Fruit fly (Drosophila melanogaster) whole organism, embryonic: ENCODE results near the gene PpV.

ENCODE experiments used
- Ada2b ChIP-seq: fragments of 200-800 bp; sonication (Bioruptor generic); IDR thresholded peaks from 2 replicates; pipeline ENCODE4 v1.3.6; 2022; ENCODE audit warnings: missing biosample characterization, missing genetic modification characterization
- Antp ChIP-seq: fragments of 200-800 bp; sonication (Bioruptor generic); optimal IDR thresholded peaks from 3 replicates; lab custom pipeline; 2016; ENCODE audit warnings: missing biosample characterization, missing genetic modification characterization
- Atf-2 ChIP-seq: fragments of 200-800 bp; sonication (Bioruptor generic); optimal IDR thresholded peaks from 2 replicates; lab custom pipeline; 2016; ENCODE audit warnings: missing biosample characterization, missing genetic modification characterization
- BEAF-32 ChIP-seq: fragments of 200-800 bp; sonication (Bioruptor generic); optimal IDR thresholded peaks from 3 replicates; lab custom pipeline; 2017; ENCODE audit warnings: missing biosample characterization, missing genetic modification characterization, mild to moderate bottlenecking, moderate library complexity, missing genetic modification reagents
- Bgb ChIP-seq: fragments of 200-800 bp; sonication (Bioruptor generic); IDR thresholded peaks from 2 replicates; pipeline ENCODE4 v1.3.6; 2022; ENCODE audit warnings: missing biosample characterization, missing genetic modification characterization; ENCODE audit not compliant: partially characterized antibody
- BtbVII ChIP-seq: fragments of 200-800 bp; sonication (Bioruptor generic); optimal IDR thresholded peaks from 3 replicates; lab custom pipeline; 2017; ENCODE audit warnings: missing biosample characterization, mild to moderate bottlenecking, missing genetic modification characterization
- CG10147 ChIP-seq: fragments of 200-800 bp; sonication (Bioruptor generic); optimal IDR thresholded peaks from 2 replicates; lab custom pipeline; 2019; ENCODE audit warnings: missing biosample characterization, mild to moderate bottlenecking, missing genetic modification characterization, moderate library complexity
- CG10431 ChIP-seq: fragments of 200-800 bp; sonication (Bioruptor generic); optimal IDR thresholded peaks from 3 replicates; lab custom pipeline; 2018; ENCODE audit warnings: missing biosample characterization, mild to moderate bottlenecking, missing genetic modification characterization
- CG10462 ChIP-seq: fragments of 200-800 bp; sonication (Bioruptor generic); optimal IDR thresholded peaks from 2 replicates; lab custom pipeline; 2016; ENCODE audit warnings: missing biosample characterization, missing genetic modification characterization
- CG11247 ChIP-seq: fragments of 200-800 bp; sonication (Bioruptor generic); IDR thresholded peaks from 2 replicates; pipeline ENCODE4 v1.3.6; 2022; ENCODE audit warnings: missing biosample characterization, missing genetic modification characterization
- CG11560 ChIP-seq: fragments of 200-800 bp; sonication (Bioruptor generic); IDR thresholded peaks from 3 replicates; pipeline ENCODE4 v1.3.6; 2022; ENCODE audit warnings: missing biosample characterization, missing genetic modification characterization
- CG11723 ChIP-seq: fragments of 200-800 bp; sonication (Bioruptor generic); optimal IDR thresholded peaks from 2 replicates; lab custom pipeline; 2017; ENCODE audit warnings: missing biosample characterization, mild to moderate bottlenecking, missing genetic modification characterization
- CG12391 ChIP-seq: fragments of 200-800 bp; sonication (Bioruptor generic); optimal IDR thresholded peaks from 3 replicates; lab custom pipeline; 2018; ENCODE audit warnings: missing biosample characterization, mild to moderate bottlenecking, missing genetic modification characterization, moderate library complexity
- CG13894 ChIP-seq: fragments of 200-800 bp; sonication (Bioruptor generic); optimal IDR thresholded peaks from 3 replicates; lab custom pipeline; 2018; ENCODE audit warnings: missing biosample characterization, mild to moderate bottlenecking, missing genetic modification characterization, moderate library complexity
- CG15073 ChIP-seq: fragments of 200-800 bp; sonication (Bioruptor generic); optimal IDR thresholded peaks from 2 replicates; lab custom pipeline; 2016; ENCODE audit warnings: missing biosample characterization, missing genetic modification characterization
- CG17359 ChIP-seq: fragments of 200-800 bp; sonication (Bioruptor generic); optimal IDR thresholded peaks from 3 replicates; lab custom pipeline; 2018; ENCODE audit warnings: missing biosample characterization, mild to moderate bottlenecking, missing genetic modification characterization, moderate library complexity
- CG17385 ChIP-seq: fragments of 200-800 bp; sonication (Bioruptor generic); optimal IDR thresholded peaks from 3 replicates; lab custom pipeline; 2018; ENCODE audit warnings: missing biosample characterization, mild to moderate bottlenecking, missing genetic modification characterization
- CG17802 ChIP-seq: fragments of 200-800 bp; sonication (Bioruptor generic); optimal IDR thresholded peaks from 2 replicates; lab custom pipeline; 2018; ENCODE audit warnings: missing biosample characterization, mild to moderate bottlenecking, missing genetic modification characterization, moderate library complexity
- CG17912 ChIP-seq: fragments of 200-800 bp; sonication (Bioruptor generic); optimal IDR thresholded peaks from 2 replicates; lab custom pipeline; 2018; ENCODE audit warnings: missing biosample characterization, mild to moderate bottlenecking, missing genetic modification characterization
- CG2120 ChIP-seq: fragments of 200-800 bp; sonication (Bioruptor generic); optimal IDR thresholded peaks from 3 replicates; lab custom pipeline; 2016; ENCODE audit warnings: missing biosample characterization, missing genetic modification characterization
- CG33557 ChIP-seq: fragments of 200-800 bp; sonication (Bioruptor generic); optimal IDR thresholded peaks from 2 replicates; lab custom pipeline; 2019; ENCODE audit warnings: missing biosample characterization, mild to moderate bottlenecking, missing genetic modification characterization, moderate library complexity
- CG6254 ChIP-seq: fragments of 200-800 bp; sonication (Bioruptor generic); optimal IDR thresholded peaks from 3 replicates; lab custom pipeline; 2017; ENCODE audit warnings: mild to moderate bottlenecking, missing biosample characterization, missing genetic modification reagents, missing genetic modification characterization
- CG7786 ChIP-seq: fragments of 200-800 bp; sonication (Bioruptor generic); optimal IDR thresholded peaks from 2 replicates; lab custom pipeline; 2016; ENCODE audit warnings: missing biosample characterization, missing genetic modification characterization
- CG8089 ChIP-seq: fragments of 200-800 bp; sonication (Bioruptor generic); optimal IDR thresholded peaks from 3 replicates; lab custom pipeline; 2016; ENCODE audit warnings: missing biosample characterization, missing genetic modification characterization
- CG8359 ChIP-seq: fragments of 200-800 bp; sonication (Bioruptor generic); optimal IDR thresholded peaks from 2 replicates; lab custom pipeline; 2017; ENCODE audit warnings: missing biosample characterization, mild to moderate bottlenecking, missing genetic modification characterization, borderline replicate concordance
- Deaf1 ChIP-seq: fragments of 200-800 bp; optimal IDR thresholded peaks from 3 replicates; lab custom pipeline; 2019; ENCODE audit warnings: missing biosample characterization, mild to moderate bottlenecking, missing genetic modification characterization, moderate library complexity
- Fer2 ChIP-seq: fragments of 200-800 bp; sonication (Bioruptor generic); optimal IDR thresholded peaks from 2 replicates; lab custom pipeline; 2018; ENCODE audit warnings: missing biosample characterization, mild to moderate bottlenecking, missing genetic modification characterization, moderate library complexity
- HLH3B ChIP-seq: fragments of 200-800 bp; sonication (Bioruptor generic); IDR thresholded peaks from 2 replicates; pipeline ENCODE4 v1.3.6; 2022; ENCODE audit warnings: missing biosample characterization, missing genetic modification characterization
- Hmx ChIP-seq: fragments of 200-800 bp; sonication (Bioruptor generic); optimal IDR thresholded peaks from 2 replicates; lab custom pipeline; 2016; ENCODE audit warnings: missing biosample characterization, missing genetic modification characterization
- MESR4 ChIP-seq: fragments of 200-800 bp; sonication (Bioruptor generic); optimal IDR thresholded peaks from 2 replicates; lab custom pipeline; 2018; ENCODE audit warnings: missing biosample characterization, mild to moderate bottlenecking, missing genetic modification characterization, moderate library complexity
- Nf-YC ChIP-seq: fragments of 200-800 bp; optimal IDR thresholded peaks from 3 replicates; lab custom pipeline; 2019; ENCODE audit warnings: missing biosample characterization, mild to moderate bottlenecking, missing genetic modification characterization, moderate library complexity
- Scr ChIP-seq: fragments of 200-800 bp; sonication (Bioruptor generic); IDR thresholded peaks from 2 replicates; pipeline ENCODE4 v1.3.6; 2022; ENCODE audit warnings: missing biosample characterization, missing genetic modification characterization; ENCODE audit not compliant: partially characterized antibody
- Sry-β ChIP-seq: fragments of 200-800 bp; sonication (Bioruptor generic); optimal IDR thresholded peaks from 2 replicates; lab custom pipeline; 2018; ENCODE audit warnings: missing biosample characterization, mild to moderate bottlenecking, missing genetic modification characterization, moderate library complexity
- Xbp1 ChIP-seq: fragments of 200-800 bp; sonication (Bioruptor generic); optimal IDR thresholded peaks from 3 replicates; lab custom pipeline; 2016; ENCODE audit warnings: missing biosample characterization, mild to moderate bottlenecking, missing genetic modification characterization
- ase ChIP-seq: fragments of 200-800 bp; sonication (Bioruptor generic); IDR thresholded peaks from 3 replicates; pipeline ENCODE4 v1.3.6; 2022; ENCODE audit warnings: missing biosample characterization, missing genetic modification characterization
- br ChIP-seq: fragments of >200 bp; optimal IDR thresholded peaks from 2 replicates; lab custom pipeline; 2017
- ci ChIP-seq: fragments of 200-800 bp; sonication (Bioruptor generic); IDR thresholded peaks from 3 replicates; pipeline ENCODE4 v1.3.6; 2022; ENCODE audit warnings: missing biosample characterization, missing genetic modification characterization
- ftz-f1 ChIP-seq: fragments of 200-800 bp; sonication (Bioruptor generic); optimal IDR thresholded peaks from 2 replicates; lab custom pipeline; 2016; ENCODE audit warnings: missing biosample characterization, missing genetic modification characterization
- gcm2 ChIP-seq: fragments of 200-800 bp; sonication (Bioruptor generic); optimal IDR thresholded peaks from 2 replicates; lab custom pipeline; 2016; ENCODE audit warnings: missing biosample characterization, missing genetic modification characterization
- gem ChIP-seq: fragments of 200-800 bp; sonication (Bioruptor generic); optimal IDR thresholded peaks from 2 replicates; lab custom pipeline; 2019; ENCODE audit warnings: missing biosample characterization, mild to moderate bottlenecking, missing genetic modification characterization, moderate library complexity
- ham ChIP-seq: fragments of 200-800 bp; sonication (Bioruptor generic); IDR thresholded peaks from 2 replicates; pipeline ENCODE4 v1.3.6; 2022; ENCODE audit warnings: missing biosample characterization, missing genetic modification characterization
- ind ChIP-seq: fragments of 200-800 bp; sonication (Bioruptor generic); optimal IDR thresholded peaks from 3 replicates; lab custom pipeline; 2016; ENCODE audit warnings: missing biosample characterization, missing genetic modification characterization
- lmd ChIP-seq: fragments of 200-800 bp; sonication (Bioruptor generic); IDR thresholded peaks from 2 replicates; pipeline ENCODE4 v1.3.6; 2022; ENCODE audit warnings: missing biosample characterization, missing genetic modification characterization
- luna ChIP-seq: fragments of 200-800 bp; sonication (Bioruptor generic); optimal IDR thresholded peaks from 2 replicates; lab custom pipeline; 2016; ENCODE audit warnings: missing biosample characterization, missing genetic modification characterization
- nerfin-2 ChIP-seq: fragments of 200-800 bp; sonication (Bioruptor generic); IDR thresholded peaks from 2 replicates; pipeline ENCODE4 v1.3.6; 2022; ENCODE audit warnings: missing biosample characterization, missing genetic modification characterization; ENCODE audit not compliant: partially characterized antibody
- prd ChIP-seq, 3 experiments: fragments of >200 bp in 2 of 3; fragments of 200-800 bp in 1 of 3; sonication (Bioruptor generic) in 1 of 3; optimal IDR thresholded peaks in 2 of 3; IDR thresholded peaks in 1 of 3; 2 replicates in 2 of 3; 3 replicates in 1 of 3; pipeline versions ENCODE4 v1.3.6 to Lab custom; 2017 to 2022; ENCODE audit warnings: missing biosample characterization in 1 of 3, missing genetic modification characterization in 1 of 3
- psq ChIP-seq: fragments of 200-800 bp; sonication (Bioruptor generic); optimal IDR thresholded peaks from 2 replicates; lab custom pipeline; 2017; ENCODE audit warnings: missing biosample characterization, missing genetic modification characterization
- sens-2 ChIP-seq: fragments of 200-800 bp; sonication (Bioruptor generic); IDR thresholded peaks from 2 replicates; pipeline ENCODE4 v1.3.6; 2022; ENCODE audit warnings: missing biosample characterization, missing genetic modification characterization
- stc ChIP-seq: fragments of 200-800 bp; sonication (Bioruptor generic); IDR thresholded peaks from 2 replicates; pipeline ENCODE4 v1.3.6; 2022; ENCODE audit warnings: missing biosample characterization, missing genetic modification characterization
- tna ChIP-seq: fragments of 200-800 bp; sonication (Bioruptor generic); IDR thresholded peaks from 2 replicates; pipeline ENCODE4 v1.3.6; 2022; ENCODE audit warnings: missing biosample characterization, missing genetic modification characterization; ENCODE audit not compliant: partially characterized antibody

PpV gene

dm6 chrX:6353613-6353986 is 19.1 kb downstream of the PpV start (continued):
- TF ChIP-seq Bgb (GFP tag; lab: Robert Waterston, UW): no peak
- no peak for TF ChIP-seq nerfin-2 (GFP tag; lab: Robert Waterston, UW)
- TF ChIP-seq luna (GFP tag; lab: Kevin White, UChicago): no peak
- TF ChIP-seq CG12391: peak; percentile 92
- no peak for TF ChIP-seq prd (optimal IDR thresholded peaks at IDR 0.05; lab: Kevin White, UChicago)
- TF ChIP-seq prd (GFP tag; IDR thresholded peaks at IDR 0.05; lab: Robert Waterston, UW): peak; percentile 84
- no peak for TF ChIP-seq CG7786 (GFP tag; lab: Kevin White, UChicago)
- TF ChIP-seq CG33557 (GFP tag; lab: Kevin White, UChicago): peak; percentile 87
- peak; percentile 85 for TF ChIP-seq CG13894 (tag; lab: Kevin White, UChicago)
- no peak for TF ChIP-seq ftz-f1 (GFP tag; lab: Kevin White, UChicago)
- TF ChIP-seq Deaf1: peak; percentile 65
- TF ChIP-seq sens-2 (GFP tag; lab: Robert Waterston, UW): peak; percentile 58; the same call in 1 of the 2 replicates
- peak; percentile 72 for TF ChIP-seq ase (GFP tag; lab: Robert Waterston, UW)
- no peak for TF ChIP-seq tna (GFP tag; lab: Robert Waterston, UW)
- peak; percentile 81 for TF ChIP-seq Ada2b (GFP tag; lab: Robert Waterston, UW)
- peak; percentile 75 for TF ChIP-seq Fer2 (tag; lab: Kevin White, UChicago)
- TF ChIP-seq CG8359: peak; percentile 55
- TF ChIP-seq BEAF-32: no peak
- TF ChIP-seq Antp: no peak
- TF ChIP-seq CG6254 (GFP tag; lab: Kevin White, UChicago): peak; percentile 72
- peak; percentile 68 for TF ChIP-seq CG11247 (GFP tag; lab: Robert Waterston, UW)
- TF ChIP-seq CG2120 (GFP tag; lab: Kevin White, UChicago): peak; percentile 79
- 0 out of 2 replicates have a peak, but pooled peaks have one; percentile 40 for TF ChIP-seq ham
- TF ChIP-seq ind (GFP tag; lab: Kevin White, UChicago): peak; percentile 75
- TF ChIP-seq CG10431 (GFP tag; lab: Kevin White, UChicago): peak; percentile 70
- peak; percentile 77 for TF ChIP-seq CG11723 (GFP tag; lab: Kevin White, UChicago)
- peak; percentile 86 for TF ChIP-seq HLH3B (GFP tag; lab: Robert Waterston, UW)
- TF ChIP-seq CG17802 (tag; lab: Kevin White, UChicago): peak; percentile 39
- peak; percentile 87 for TF ChIP-seq CG10147
- peak; percentile 83 for TF ChIP-seq lmd (GFP tag; lab: Robert Waterston, UW)
- TF ChIP-seq Xbp1 (GFP tag; lab: Kevin White, UChicago): peak; percentile 80
- TF ChIP-seq psq (GFP tag; lab: Kevin White, UChicago): peak; percentile 48
- TF ChIP-seq gcm2: peak; percentile 31
- peak; percentile 69 for TF ChIP-seq CG10462 (GFP tag; lab: Kevin White, UChicago)
- TF ChIP-seq Hmx (GFP tag; lab: Kevin White, UChicago): peak; percentile 32
- TF ChIP-seq gem: peak; percentile 95
- TF ChIP-seq ci (GFP tag; lab: Robert Waterston, UW): peak; percentile 87
- no peak for TF ChIP-seq Scr
- peak; percentile 90 for TF ChIP-seq CG17385 (GFP tag; lab: Kevin White, UChicago)
- TF ChIP-seq br: no peak
- no peak for TF ChIP-seq Atf-2 (GFP tag; lab: Kevin White, UChicago)
- TF ChIP-seq CG17912 (GFP tag; lab: Kevin White, UChicago): peak; percentile 29
- TF ChIP-seq Nf-YC (tag; lab: Kevin White, UChicago): peak; percentile 83
- TF ChIP-seq CG15073: no peak
- TF ChIP-seq stc (GFP tag; lab: Robert Waterston, UW): peak; percentile 87
- TF ChIP-seq CG8089 (GFP tag; lab: Kevin White, UChicago): peak; percentile 7
- 0 out of 3 replicates have a peak, but pooled peaks have one; percentile 64 for TF ChIP-seq CG11560 (tag; lab: Robert Waterston, UW)
- no peak for TF ChIP-seq Sry-β
- TF ChIP-seq BtbVII (GFP tag; lab: Kevin White, UChicago): peak; percentile 87
- peak; percentile 89 for TF ChIP-seq CG17359 (tag; lab: Kevin White, UChicago)
- no peak for TF ChIP-seq MESR4 (GFP tag; lab: Kevin White, UChicago)
